Fruit fly (Drosophila melanogaster): ENCODE results near the gene CG32512.
A peak's percentile ranks its signal among the peaks of the same experiment; 100 is the strongest.

The CG32512 gene

dm6 chrX:21064927-21065326, 2.4 kb downstream of the CG32512 start (continued):
- TF ChIP-seq CG18764 (GFP tag; optimal IDR thresholded peaks at IDR 0.05), result no peak
- TF ChIP-seq pnt (GFP tag; optimal IDR thresholded peaks at IDR 0.05), result no peak
- TF ChIP-seq slou (GFP tag; optimal IDR thresholded peaks at IDR 0.05), result no peak
- no peak for TF ChIP-seq dan (GFP tag; IDR thresholded peaks at IDR 0.05)
- TF ChIP-seq gce (GFP tag; IDR thresholded peaks at IDR 0.05), result no peak
- TF ChIP-seq lmd (GFP tag; IDR thresholded peaks at IDR 0.05), result peak; percentile 31; the same call in 1 of the 2 replicates

- no peak for TF ChIP-seq CG11456 (GFP tag; IDR thresholded peaks at IDR 0.05)
- no peak for TF ChIP-seq CG32772 (GFP tag; IDR thresholded peaks at IDR 0.05)
- peak; percentile 34 for TF ChIP-seq zen (tag; optimal IDR thresholded peaks at IDR 0.05)
- TF ChIP-seq gfzf (GFP tag; optimal IDR thresholded peaks at IDR 0.05), result peak; percentile 51
- TF ChIP-seq CG14860 (GFP tag; IDR thresholded peaks at IDR 0.05; ENCODE audit: partially characterized antibody), result no peak
- no peak for TF ChIP-seq CG6654 (GFP tag; optimal IDR thresholded peaks at IDR 0.05)
- TF ChIP-seq ase (GFP tag; IDR thresholded peaks at IDR 0.05), result no peak
- TF ChIP-seq CG10543 (GFP tag; optimal IDR thresholded peaks at IDR 0.05), result no peak
- no peak for TF ChIP-seq cad (GFP tag; optimal IDR thresholded peaks at IDR 0.05)
- TF ChIP-seq CG7987 (GFP tag; optimal IDR thresholded peaks at IDR 0.05), result no peak
- TF ChIP-seq Oaz (GFP tag; IDR thresholded peaks at IDR 0.05), result no peak
- peak; percentile 22; the same call in 1 of the 2 replicates for TF ChIP-seq CG13287 (GFP tag; IDR thresholded peaks at IDR 0.05; ENCODE audit: partially characterized antibody)
- no peak for TF ChIP-seq CG6683 (GFP tag; optimal IDR thresholded peaks at IDR 0.05)
- no peak for TF ChIP-seq knrl (GFP tag; IDR thresholded peaks at IDR 0.05; ENCODE audit: partially characterized antibody)
- no peak for TF ChIP-seq ara (GFP tag; IDR thresholded peaks at IDR 0.05)
- no peak for TF ChIP-seq CG9437 (GFP tag; optimal IDR thresholded peaks at IDR 0.05)
- peak; percentile 56 for TF ChIP-seq E2f2 (GFP tag; IDR thresholded peaks at IDR 0.05)
- TF ChIP-seq crol (GFP tag; IDR thresholded peaks at IDR 0.05), result no peak
- TF ChIP-seq sna (GFP tag; IDR thresholded peaks at IDR 0.05; ENCODE audit: partially characterized antibody), result no peak
- TF ChIP-seq CG3281 (GFP tag; optimal IDR thresholded peaks at IDR 0.05), result no peak
- no peak for TF ChIP-seq CG17361 (GFP tag; IDR thresholded peaks at IDR 0.05)
- peak; percentile 8 for TF ChIP-seq CG17829 (tag; optimal IDR thresholded peaks at IDR 0.05)
- no peak for TF ChIP-seq Sin3A (optimal IDR thresholded peaks at IDR 0.05)
- peak in 1 of 2 experiments; percentile 72 for TF ChIP-seq Eip74EF (GFP tag; optimal IDR thresholded peaks at IDR 0.05)
- TF ChIP-seq CG3838 (GFP tag; optimal IDR thresholded peaks at IDR 0.05), result no peak
- TF ChIP-seq tx (GFP tag; optimal IDR thresholded peaks at IDR 0.05), result no peak
- no peak for TF ChIP-seq yki (optimal IDR thresholded peaks at IDR 0.05)
- TF ChIP-seq CG8281 (tag; optimal IDR thresholded peaks at IDR 0.05), result peak; percentile 65
- peak; percentile 34 for TF ChIP-seq trem (tag; optimal IDR thresholded peaks at IDR 0.05)
- TF ChIP-seq Usf (GFP tag; optimal IDR thresholded peaks at IDR 0.05), result no peak
- peak; percentile 61 for TF ChIP-seq CG8478 (optimal IDR thresholded peaks at IDR 0.05)
- TF ChIP-seq pzg (GFP tag; optimal IDR thresholded peaks at IDR 0.05), result peak; percentile 28
- peak; percentile 30 for TF ChIP-seq CG8290 (GFP tag; optimal IDR thresholded peaks at IDR 0.05)
- no peak for TF ChIP-seq CG8290 (tag; optimal IDR thresholded peaks at IDR 0.05)
- TF ChIP-seq CG32767 (GFP tag; IDR thresholded peaks at IDR 0.05), result no peak
- TF ChIP-seq CG10565 (GFP tag; optimal IDR thresholded peaks at IDR 0.05), result no peak
- TF ChIP-seq scrt (GFP tag; optimal IDR thresholded peaks at IDR 0.05), result no peak
- no peak for TF ChIP-seq crp (GFP tag; optimal IDR thresholded peaks at IDR 0.05)
- no peak for TF ChIP-seq Bgb (GFP tag; IDR thresholded peaks at IDR 0.05; ENCODE audit: partially characterized antibody)
- TF ChIP-seq CG4404 (GFP tag; IDR thresholded peaks at IDR 0.05), result no peak
- TF ChIP-seq z (GFP tag; IDR thresholded peaks at IDR 0.05), result no peak
- peak; percentile 9 for TF ChIP-seq phol (tag; optimal IDR thresholded peaks at IDR 0.05)
- no peak for TF ChIP-seq CG6813 (GFP tag; optimal IDR thresholded peaks at IDR 0.05)
- peak; percentile 35 for TF ChIP-seq Med (GFP tag)
- peak in 1 of 2 experiments; percentile 25 for TF ChIP-seq insv (GFP tag; optimal IDR thresholded peaks at IDR 0.05)
These were observed 6.8 kb downstream of the CG32512 start for dm6 chrX:21060579-21060978.

Measured in whole organism, embryonic.